Fruit fly (Drosophila melanogaster) whole organism, embryonic: ENCODE measurements around the gene UbcE2H.

Experiments
- Aef1 ChIP-seq: fragments of 200-800 bp; sonication (Bioruptor generic); IDR thresholded peaks from 3 replicates; pipeline ENCODE4 v1.3.6; 2022; ENCODE audit warnings: missing biosample characterization, missing genetic modification characterization
- CG10321 ChIP-seq: fragments of 200-800 bp; sonication (Bioruptor generic); IDR thresholded peaks from 2 replicates; pipeline ENCODE4 v1.3.6; 2022; ENCODE audit warnings: missing biosample characterization, missing genetic modification characterization
- CG10654 ChIP-seq: fragments of 200-800 bp; sonication (Bioruptor generic); optimal IDR thresholded peaks from 2 replicates; lab custom pipeline; 2016; ENCODE audit warnings: missing biosample characterization, missing genetic modification characterization
- CG12071 ChIP-seq: fragments of 200-800 bp; sonication (Bioruptor generic); optimal IDR thresholded peaks from 3 replicates; lab custom pipeline; 2018; ENCODE audit warnings: missing biosample characterization, mild to moderate bottlenecking, missing genetic modification characterization
- CG12942 ChIP-seq: fragments of 200-800 bp; sonication (Bioruptor generic); optimal IDR thresholded peaks from 3 replicates; lab custom pipeline; 2016; ENCODE audit warnings: missing biosample characterization, missing genetic modification characterization
- CG13123 ChIP-seq: fragments of 200-800 bp; sonication (Bioruptor generic); optimal IDR thresholded peaks from 2 replicates; lab custom pipeline; 2016; ENCODE audit warnings: missing biosample characterization, missing genetic modification characterization
- CG14050 ChIP-seq: fragments of 200-800 bp; sonication (Bioruptor generic); IDR thresholded peaks from 3 replicates; pipeline ENCODE4 v1.3.6; 2022; ENCODE audit warnings: missing biosample characterization, missing genetic modification characterization
- CG15479 ChIP-seq: fragments of 200-800 bp; sonication (Bioruptor generic); optimal IDR thresholded peaks from 3 replicates; lab custom pipeline; 2019; ENCODE audit warnings: missing biosample characterization, mild to moderate bottlenecking, missing genetic modification characterization, moderate library complexity
- CG16813 ChIP-seq: fragments of 200-800 bp; sonication (Bioruptor generic); IDR thresholded peaks from 3 replicates; pipeline ENCODE4 v1.3.6; 2022; ENCODE audit warnings: missing biosample characterization, missing genetic modification characterization; ENCODE audit not compliant: partially characterized antibody
- CG17912 ChIP-seq: fragments of 200-800 bp; sonication (Bioruptor generic); optimal IDR thresholded peaks from 2 replicates; lab custom pipeline; 2018; ENCODE audit warnings: missing biosample characterization, mild to moderate bottlenecking, missing genetic modification characterization
- CG1832 ChIP-seq: fragments of 200-800 bp; sonication (Bioruptor generic); optimal IDR thresholded peaks from 2 replicates; lab custom pipeline; 2017; ENCODE audit warnings: missing biosample characterization, mild to moderate bottlenecking, missing genetic modification characterization, inconsistent platforms
- CG18619 ChIP-seq: fragments of 200-800 bp; sonication (Bioruptor generic); optimal IDR thresholded peaks from 3 replicates; lab custom pipeline; 2017; ENCODE audit warnings: missing biosample characterization, mild to moderate bottlenecking, missing genetic modification characterization
- CG2199 ChIP-seq: fragments of 200-800 bp; sonication (Bioruptor generic); IDR thresholded peaks from 3 replicates; pipeline ENCODE4 v1.3.6; 2022; ENCODE audit warnings: missing biosample characterization, missing genetic modification characterization
- CG4360 ChIP-seq: fragments of 200-800 bp; sonication (Bioruptor generic); IDR thresholded peaks from 2 replicates; pipeline ENCODE4 v1.3.6; 2022; ENCODE audit warnings: missing biosample characterization, missing genetic modification characterization
- CG6272 ChIP-seq: fragments of 200-800 bp; sonication (Bioruptor generic); IDR thresholded peaks from 2 replicates; pipeline ENCODE4 v1.3.6; 2022; ENCODE audit warnings: missing biosample characterization, missing genetic modification characterization
- CG6654 ChIP-seq: fragments of 200-800 bp; sonication (Bioruptor generic); optimal IDR thresholded peaks from 2 replicates; lab custom pipeline; 2017; ENCODE audit warnings: missing biosample characterization, mild to moderate bottlenecking, missing genetic modification characterization
- CG6765 ChIP-seq: fragments of 200-800 bp; sonication (Bioruptor generic); optimal IDR thresholded peaks from 3 replicates; lab custom pipeline; 2017; ENCODE audit warnings: missing biosample characterization, mild to moderate bottlenecking, missing genetic modification characterization
- CG7271 ChIP-seq: fragments of 200-800 bp; sonication (Bioruptor generic); optimal IDR thresholded peaks from 2 replicates; lab custom pipeline; 2018; ENCODE audit warnings: missing biosample characterization, mild to moderate bottlenecking, missing genetic modification characterization, moderate library complexity
- CG7745 ChIP-seq: fragments of 200-800 bp; sonication (Bioruptor generic); optimal IDR thresholded peaks from 2 replicates; lab custom pipeline; 2018; ENCODE audit warnings: missing biosample characterization, mild to moderate bottlenecking, missing genetic modification characterization, moderate library complexity
- CG8290 ChIP-seq, 3 experiments: fragments of 200-800 bp; sonication (Bioruptor generic); optimal IDR thresholded peaks; 2 replicates each; lab custom pipeline; 2016 to 2019; ENCODE audit warnings: missing biosample characterization in 3 of 3, missing genetic modification characterization in 3 of 3, mild to moderate bottlenecking in 2 of 3, moderate library complexity in 1 of 3
- CG9876 ChIP-seq: fragments of 200-800 bp; sonication (Bioruptor generic); optimal IDR thresholded peaks from 2 replicates; lab custom pipeline; 2016; ENCODE audit warnings: missing biosample characterization, missing genetic modification characterization
- Dfd ChIP-seq, 2 experiments: fragments of >200 bp; optimal IDR thresholded peaks; 2 replicates each; lab custom pipeline; 2017; ENCODE audit warnings: missing biosample characterization in 2 of 2, missing genetic modification characterization in 2 of 2
- Hey ChIP-seq: fragments of 200-800 bp; sonication (Bioruptor generic); optimal IDR thresholded peaks from 3 replicates; lab custom pipeline; 2018; ENCODE audit warnings: missing biosample characterization, mild to moderate bottlenecking, missing genetic modification characterization
- HmgZ ChIP-seq: fragments of 200-800 bp; sonication (Bioruptor generic); optimal IDR thresholded peaks from 2 replicates; lab custom pipeline; 2018; ENCODE audit warnings: missing biosample characterization, mild to moderate bottlenecking, missing genetic modification characterization
- Hr51 ChIP-seq, 2 experiments: fragments of 200-800 bp; sonication (Bioruptor generic); optimal IDR thresholded peaks; 2 replicates in 1 of 2; 3 replicates in 1 of 2; lab custom pipeline; 2016 to 2018; ENCODE audit warnings: missing biosample characterization in 2 of 2, missing genetic modification characterization in 2 of 2, mild to moderate bottlenecking in 1 of 2, moderate library complexity in 1 of 2
- Max ChIP-seq: fragments of 200-800 bp; sonication (Bioruptor generic); optimal IDR thresholded peaks from 2 replicates; lab custom pipeline; 2016; ENCODE audit warnings: missing biosample characterization, mild to moderate bottlenecking, missing genetic modification characterization
- Nf-YC ChIP-seq: fragments of 200-800 bp; optimal IDR thresholded peaks from 3 replicates; lab custom pipeline; 2019; ENCODE audit warnings: missing biosample characterization, mild to moderate bottlenecking, missing genetic modification characterization, moderate library complexity
- PHDP ChIP-seq: fragments of 200-800 bp; sonication (Bioruptor generic); optimal IDR thresholded peaks from 3 replicates; lab custom pipeline; 2018; ENCODE audit warnings: missing biosample characterization, mild to moderate bottlenecking, missing genetic modification characterization, moderate library complexity
- YL-1 ChIP-seq: fragments of 200-800 bp; sonication (Bioruptor generic); optimal IDR thresholded peaks from 3 replicates; lab custom pipeline; 2017; ENCODE audit warnings: missing biosample characterization, mild to moderate bottlenecking, missing genetic modification characterization
- abd-A ChIP-seq: fragments of 200-800 bp; sonication (Bioruptor generic); optimal IDR thresholded peaks from 3 replicates; lab custom pipeline; 2019; ENCODE audit warnings: missing biosample characterization, mild to moderate bottlenecking, missing genetic modification characterization, moderate library complexity
- cg ChIP-seq: fragments of 200-800 bp; sonication (Bioruptor generic); optimal IDR thresholded peaks from 3 replicates; lab custom pipeline; 2019; ENCODE audit warnings: missing biosample characterization, mild to moderate bottlenecking, missing genetic modification characterization, moderate library complexity
- ci ChIP-seq: fragments of 200-800 bp; sonication (Bioruptor generic); IDR thresholded peaks from 3 replicates; pipeline ENCODE4 v1.3.6; 2022; ENCODE audit warnings: missing biosample characterization, missing genetic modification characterization
- crol ChIP-seq: fragments of 200-800 bp; sonication (Bioruptor generic); IDR thresholded peaks from 2 replicates; pipeline ENCODE4 v1.3.6; 2022; ENCODE audit warnings: missing biosample characterization, missing genetic modification characterization
- ewg ChIP-seq: fragments of 200-800 bp; sonication (Bioruptor generic); optimal IDR thresholded peaks from 3 replicates; lab custom pipeline; 2017; ENCODE audit warnings: mild to moderate bottlenecking, missing biosample characterization, missing genetic modification reagents, missing genetic modification characterization
- eyg ChIP-seq: fragments of 200-800 bp; sonication (Bioruptor generic); optimal IDR thresholded peaks from 3 replicates; lab custom pipeline; 2016; ENCODE audit warnings: missing biosample characterization, missing genetic modification characterization
- fd102C ChIP-seq: fragments of 200-800 bp; sonication (Bioruptor generic); optimal IDR thresholded peaks from 2 replicates; lab custom pipeline; 2018; ENCODE audit warnings: missing biosample characterization, mild to moderate bottlenecking, missing genetic modification characterization, moderate library complexity
- gfzf ChIP-seq: fragments of 200-800 bp; sonication (Bioruptor generic); optimal IDR thresholded peaks from 2 replicates; lab custom pipeline; 2016; ENCODE audit warnings: missing biosample characterization, mild to moderate bottlenecking, missing genetic modification characterization, moderate library complexity
- lola ChIP-seq, 3 experiments: fragments of >200 bp in 2 of 3; fragments of 200-800 bp in 1 of 3; sonication (Bioruptor generic) in 1 of 3; optimal IDR thresholded peaks; 2 replicates each; lab custom pipeline; 2017 to 2019; ENCODE audit warnings: missing biosample characterization in 3 of 3, missing genetic modification characterization in 3 of 3, mild to moderate bottlenecking in 1 of 3, moderate library complexity in 1 of 3
- mirr ChIP-seq: fragments of 200-800 bp; sonication (Bioruptor generic); optimal IDR thresholded peaks from 3 replicates; lab custom pipeline; 2018; ENCODE audit warnings: missing biosample characterization, mild to moderate bottlenecking, missing genetic modification characterization
- p53 ChIP-seq: fragments of 200-800 bp; sonication (Bioruptor generic); optimal IDR thresholded peaks from 2 replicates; lab custom pipeline; 2016; ENCODE audit warnings: missing biosample characterization, missing genetic modification characterization
- pfk ChIP-seq: fragments of 200-800 bp; sonication (Bioruptor generic); optimal IDR thresholded peaks from 2 replicates; lab custom pipeline; 2018; ENCODE audit warnings: missing biosample characterization, mild to moderate bottlenecking, missing genetic modification characterization, moderate library complexity
- phol ChIP-seq: fragments of 200-800 bp; sonication (Bioruptor generic); optimal IDR thresholded peaks from 3 replicates; lab custom pipeline; 2018; ENCODE audit warnings: missing biosample characterization, mild to moderate bottlenecking, missing genetic modification characterization, moderate library complexity
- ranshi ChIP-seq: fragments of 200-800 bp; sonication (Bioruptor generic); IDR thresholded peaks from 2 replicates; pipeline ENCODE4 v1.3.6; 2022; ENCODE audit warnings: missing biosample characterization, missing genetic modification characterization
- sd ChIP-seq: fragments of 200-800 bp; sonication (Bioruptor generic); optimal IDR thresholded peaks from 3 replicates; lab custom pipeline; 2018; ENCODE audit warnings: missing biosample characterization, mild to moderate bottlenecking, missing genetic modification characterization, moderate library complexity
- sna ChIP-seq: fragments of 200-800 bp; sonication (Bioruptor generic); IDR thresholded peaks from 2 replicates; pipeline ENCODE4 v1.3.6; 2022; ENCODE audit warnings: missing biosample characterization, missing genetic modification characterization; ENCODE audit not compliant: partially characterized antibody
- sqz ChIP-seq: fragments of 200-800 bp; sonication (Bioruptor generic); optimal IDR thresholded peaks from 3 replicates; lab custom pipeline; 2018; ENCODE audit warnings: missing biosample characterization, mild to moderate bottlenecking, missing genetic modification characterization
- vvl ChIP-seq: fragments of 200-800 bp; sonication (Bioruptor generic); IDR thresholded peaks from 2 replicates; pipeline ENCODE4 v1.3.6; 2022; ENCODE audit warnings: missing biosample characterization, missing genetic modification characterization
- z ChIP-seq: fragments of 200-800 bp; sonication (Bioruptor generic); IDR thresholded peaks from 3 replicates; pipeline ENCODE4 v1.3.6; 2022; ENCODE audit warnings: missing biosample characterization, missing genetic modification characterization
- zf30C ChIP-seq: fragments of 200-800 bp; sonication (Bioruptor generic); optimal IDR thresholded peaks from 3 replicates; lab custom pipeline; 2018; ENCODE audit warnings: missing biosample characterization, mild to moderate bottlenecking, missing genetic modification characterization

UbcE2H gene

dm6 chrX:8060921-8061270 is 33.0 kb downstream of the UbcE2H start (continued):
- TF ChIP-seq CG7745 (tag; lab: Kevin White, UChicago) (peak; percentile 3), Max (GFP tag; lab: Kevin White, UChicago) (peak; percentile 35), CG6654 (GFP tag; lab: Kevin White, UChicago) (no peak), pfk (GFP tag; lab: Kevin White, UChicago) (peak; percentile 0), eyg (GFP tag; lab: Kevin White, UChicago) (no peak), sna (GFP tag; lab: Robert Waterston, UW) (no peak), CG1832 (GFP tag; lab: Kevin White, UChicago) (peak; percentile 98), fd102C (GFP tag; lab: Kevin White, UChicago) (peak; percentile 30), ci (GFP tag; lab: Robert Waterston, UW) (peak; percentile 60; the same call in 2 of the 3 replicates), ranshi (no peak), Aef1 (GFP tag; lab: Robert Waterston, UW) (no peak), CG14050 (no peak), abd-A (tag; lab: Kevin White, UChicago) (peak; percentile 47), CG10654 (GFP tag; lab: Kevin White, UChicago) (no peak), z (GFP tag; lab: Robert Waterston, UW) (0 out of 3 replicates have a peak, but pooled peaks have one; percentile 26), CG12942 (GFP tag; lab: Kevin White, UChicago) (no peak), Hey (peak; percentile 15), CG4360 (GFP tag; lab: Robert Waterston, UW) (peak; percentile 43; the same call in 1 of the 2 replicates), CG10321 (GFP tag; lab: Robert Waterston, UW) (peak; percentile 99), CG15479 (GFP tag; lab: Kevin White, UChicago) (no peak), CG16813 (GFP tag; lab: Robert Waterston, UW) (no peak), PHDP (tag; lab: Kevin White, UChicago) (no peak), CG6765 (GFP tag; lab: Kevin White, UChicago) (no peak), CG17912 (GFP tag; lab: Kevin White, UChicago) (peak; percentile 20), CG2199 (GFP tag; lab: Robert Waterston, UW) (peak; percentile 52; the same call in 2 of the 3 replicates), CG7271 (tag; lab: Kevin White, UChicago) (no peak), Dfd (GFP tag; optimal IDR thresholded peaks at IDR 0.05; lab: Kevin White, UChicago) (peak in 1 of 2 experiments; percentile 52), sqz (GFP tag; lab: Kevin White, UChicago) (peak; percentile 97), HmgZ (tag; lab: Kevin White, UChicago) (peak; percentile 1), cg (GFP tag; lab: Kevin White, UChicago) (peak; percentile 99), vvl (GFP tag; lab: Robert Waterston, UW) (peak; percentile 7; the same call in 1 of the 2 replicates), Hr51 (GFP tag; optimal IDR thresholded peaks at IDR 0.05; lab: Kevin White, UChicago) (no peak), p53 (GFP tag; lab: Kevin White, UChicago) (no peak), CG12071 (GFP tag; lab: Kevin White, UChicago) (no peak), Nf-YC (tag; lab: Kevin White, UChicago) (peak; percentile 28), YL-1 (GFP tag; lab: Kevin White, UChicago) (peak; percentile 71), sd (tag; lab: Kevin White, UChicago) (peak; percentile 59), gfzf (GFP tag; lab: Kevin White, UChicago) (no peak), crol (GFP tag; lab: Robert Waterston, UW) (peak; percentile 31; the same call in 1 of the 2 replicates), CG13123 (GFP tag; lab: Kevin White, UChicago) (no peak), lola (GFP tag; optimal IDR thresholded peaks at IDR 0.05; lab: Kevin White, UChicago) (peak in 1 of 3 experiments; percentile 86), zf30C (GFP tag; lab: Kevin White, UChicago) (peak; percentile 50), CG9876 (GFP tag; lab: Kevin White, UChicago) (no peak), CG8290 (GFP tag; optimal IDR thresholded peaks at IDR 0.05; lab: Kevin White, UChicago) (no peak), CG8290 (tag; optimal IDR thresholded peaks at IDR 0.05; lab: Kevin White, UChicago) (peak in 1 of 2 experiments; percentile 44), phol (tag; lab: Kevin White, UChicago) (peak; percentile 41), CG18619 (GFP tag; lab: Kevin White, UChicago) (no peak), ewg (peak; percentile 99), mirr (GFP tag; lab: Kevin White, UChicago) (peak; percentile 55), CG6272 (GFP tag; lab: Robert Waterston, UW) (no peak)
